Fruit fly (Drosophila melanogaster) whole organism, embryonic: ENCODE results near the gene CG43346.
A peak's percentile ranks its signal among the peaks of the same experiment; 100 is the strongest.

ENCODE experiments used
- CG10543 ChIP-seq: fragments of 200-800 bp; sonication (Bioruptor generic); optimal IDR thresholded peaks from 3 replicates; lab custom pipeline; 2017; ENCODE audit warnings: missing biosample characterization, mild to moderate bottlenecking, missing genetic modification characterization, moderate library complexity
- CG11560 ChIP-seq: fragments of 200-800 bp; sonication (Bioruptor generic); IDR thresholded peaks from 3 replicates; pipeline ENCODE4 v1.3.6; 2022; ENCODE audit warnings: missing biosample characterization, missing genetic modification characterization
- CG12236 ChIP-seq: fragments of 200-800 bp; sonication (Bioruptor generic); optimal IDR thresholded peaks from 2 replicates; lab custom pipeline; 2016; ENCODE audit warnings: missing biosample characterization, missing genetic modification characterization
- CG12299 ChIP-seq: fragments of 200-800 bp; sonication (Bioruptor generic); optimal IDR thresholded peaks from 2 replicates; lab custom pipeline; 2018; ENCODE audit warnings: missing biosample characterization, mild to moderate bottlenecking, missing genetic modification characterization
- CG13424 ChIP-seq: fragments of 200-800 bp; sonication (Bioruptor generic); optimal IDR thresholded peaks from 2 replicates; lab custom pipeline; 2019; ENCODE audit warnings: missing biosample characterization, mild to moderate bottlenecking, missing genetic modification characterization, moderate library complexity
- CG14860 ChIP-seq: fragments of 200-800 bp; sonication (Bioruptor generic); IDR thresholded peaks from 3 replicates; pipeline ENCODE4 v1.3.6; 2022; ENCODE audit warnings: missing biosample characterization, missing genetic modification characterization; ENCODE audit not compliant: partially characterized antibody
- CG15514 ChIP-seq: fragments of 200-800 bp; sonication (Bioruptor generic); optimal IDR thresholded peaks from 3 replicates; lab custom pipeline; 2017; ENCODE audit warnings: missing biosample characterization, missing genetic modification characterization, mild to moderate bottlenecking, moderate library complexity, missing genetic modification reagents
- CG16779 ChIP-seq: fragments of 200-800 bp; sonication (Bioruptor generic); IDR thresholded peaks from 2 replicates; pipeline ENCODE4 v1.3.6; 2022; ENCODE audit warnings: missing biosample characterization, missing genetic modification characterization
- CG18262 ChIP-seq: fragments of 200-800 bp; optimal IDR thresholded peaks from 3 replicates; lab custom pipeline; 2019; ENCODE audit warnings: missing biosample characterization, mild to moderate bottlenecking, missing genetic modification characterization, moderate library complexity
- CG2202 ChIP-seq: fragments of 200-800 bp; sonication (Bioruptor generic); optimal IDR thresholded peaks from 2 replicates; lab custom pipeline; 2018; ENCODE audit warnings: missing biosample characterization, mild to moderate bottlenecking, missing genetic modification characterization
- CG2712 ChIP-seq: fragments of 200-800 bp; optimal IDR thresholded peaks from 3 replicates; lab custom pipeline; 2019; ENCODE audit warnings: missing biosample characterization, mild to moderate bottlenecking, missing genetic modification characterization, moderate library complexity
- CG3995 ChIP-seq: fragments of 200-800 bp; sonication (Bioruptor generic); optimal IDR thresholded peaks from 3 replicates; lab custom pipeline; 2016; ENCODE audit warnings: missing biosample characterization, missing genetic modification characterization
- CG6254 ChIP-seq: fragments of 200-800 bp; sonication (Bioruptor generic); optimal IDR thresholded peaks from 3 replicates; lab custom pipeline; 2017; ENCODE audit warnings: mild to moderate bottlenecking, missing biosample characterization, missing genetic modification reagents, missing genetic modification characterization
- CG6654 ChIP-seq: fragments of 200-800 bp; sonication (Bioruptor generic); optimal IDR thresholded peaks from 2 replicates; lab custom pipeline; 2017; ENCODE audit warnings: missing biosample characterization, mild to moderate bottlenecking, missing genetic modification characterization
- CG7745 ChIP-seq: fragments of 200-800 bp; sonication (Bioruptor generic); optimal IDR thresholded peaks from 2 replicates; lab custom pipeline; 2018; ENCODE audit warnings: missing biosample characterization, mild to moderate bottlenecking, missing genetic modification characterization, moderate library complexity
- CG7987 ChIP-seq: fragments of 200-800 bp; sonication (Bioruptor generic); optimal IDR thresholded peaks from 2 replicates; lab custom pipeline; 2018; ENCODE audit warnings: missing biosample characterization, mild to moderate bottlenecking, missing genetic modification characterization, moderate library complexity
- CG8359 ChIP-seq: fragments of 200-800 bp; sonication (Bioruptor generic); optimal IDR thresholded peaks from 2 replicates; lab custom pipeline; 2017; ENCODE audit warnings: missing biosample characterization, mild to moderate bottlenecking, missing genetic modification characterization, borderline replicate concordance
- CG9437 ChIP-seq: fragments of 200-800 bp; sonication (Bioruptor generic); optimal IDR thresholded peaks from 2 replicates; lab custom pipeline; 2018; ENCODE audit warnings: missing biosample characterization, mild to moderate bottlenecking, missing genetic modification characterization
- Chrac-16 ChIP-seq: fragments of 200-800 bp; sonication (Bioruptor generic); optimal IDR thresholded peaks from 3 replicates; lab custom pipeline; 2016; ENCODE audit warnings: missing biosample characterization, missing genetic modification characterization
- Dek ChIP-seq: fragments of 200-800 bp; sonication (Bioruptor generic); optimal IDR thresholded peaks from 3 replicates; lab custom pipeline; 2019; ENCODE audit warnings: missing biosample characterization, mild to moderate bottlenecking, missing genetic modification characterization, moderate library complexity
- Dll ChIP-seq: fragments of 200-800 bp; sonication (Bioruptor generic); IDR thresholded peaks from 4 replicates; pipeline ENCODE4 v1.3.6; 2022; ENCODE audit warnings: missing biosample characterization, missing genetic modification characterization; ENCODE audit not compliant: partially characterized antibody
- Doc3 ChIP-seq: fragments of 200-800 bp; sonication (Bioruptor generic); IDR thresholded peaks from 3 replicates; pipeline ENCODE4 v1.3.6; 2022; ENCODE audit warnings: missing biosample characterization, missing genetic modification characterization; ENCODE audit not compliant: partially characterized antibody
- Dref ChIP-seq: fragments of 200-800 bp; sonication (Bioruptor generic); IDR thresholded peaks from 2 replicates; pipeline ENCODE4 v1.3.6; 2022; ENCODE audit warnings: missing biosample characterization, missing genetic modification characterization
- Elba2 ChIP-seq: fragments of 200-800 bp; sonication (Bioruptor generic); optimal IDR thresholded peaks from 3 replicates; lab custom pipeline; 2016; ENCODE audit warnings: missing biosample characterization, missing genetic modification characterization
- HLH54F ChIP-seq: fragments of 200-800 bp; sonication (Bioruptor generic); optimal IDR thresholded peaks from 3 replicates; lab custom pipeline; 2016; ENCODE audit warnings: missing biosample characterization, missing genetic modification characterization
- Poxn ChIP-seq: fragments of 200-800 bp; sonication (Bioruptor generic); IDR thresholded peaks from 2 replicates; pipeline ENCODE4 v1.3.6; 2022; ENCODE audit warnings: missing biosample characterization, missing genetic modification characterization
- Stat92E ChIP-seq, 3 experiments: fragments of >200 bp in 2 of 3; fragments of 200-800 bp in 1 of 3; sonication (Bioruptor generic) in 1 of 3; optimal IDR thresholded peaks; 2 replicates each; lab custom pipeline; 2017 to 2019; ENCODE audit warnings: missing biosample characterization in 3 of 3, missing genetic modification characterization in 3 of 3, mild to moderate bottlenecking in 1 of 3, moderate library complexity in 1 of 3
- Tbp ChIP-seq: fragments of >200 bp; optimal IDR thresholded peaks from 2 replicates; lab custom pipeline; 2018; ENCODE audit warnings: missing biosample characterization, missing genetic modification characterization
- aop ChIP-seq: fragments of 200-800 bp; sonication (Bioruptor generic); IDR thresholded peaks from 2 replicates; pipeline ENCODE4 v1.3.6; 2022; ENCODE audit warnings: missing biosample characterization, missing genetic modification characterization
- ap ChIP-seq: fragments of 200-800 bp; sonication (Bioruptor generic); IDR thresholded peaks from 2 replicates; pipeline ENCODE4 v1.3.6; 2022; ENCODE audit warnings: missing biosample characterization, missing genetic modification characterization
- ash1 ChIP-seq: fragments of 200-800 bp; sonication (Bioruptor generic); optimal IDR thresholded peaks from 2 replicates; lab custom pipeline; 2018; ENCODE audit warnings: missing biosample characterization, mild to moderate bottlenecking, missing genetic modification characterization
- ci ChIP-seq: fragments of 200-800 bp; sonication (Bioruptor generic); IDR thresholded peaks from 3 replicates; pipeline ENCODE4 v1.3.6; 2022; ENCODE audit warnings: missing biosample characterization, missing genetic modification characterization
- dmrt11E ChIP-seq: fragments of 200-800 bp; sonication (Bioruptor generic); optimal IDR thresholded peaks from 3 replicates; lab custom pipeline; 2018; ENCODE audit warnings: missing biosample characterization, mild to moderate bottlenecking, missing genetic modification characterization, moderate library complexity
- fd3F ChIP-seq: fragments of 200-800 bp; sonication (Bioruptor generic); optimal IDR thresholded peaks from 2 replicates; lab custom pipeline; 2018; ENCODE audit warnings: missing biosample characterization, mild to moderate bottlenecking, missing genetic modification characterization, moderate library complexity
- gem ChIP-seq: fragments of 200-800 bp; sonication (Bioruptor generic); optimal IDR thresholded peaks from 2 replicates; lab custom pipeline; 2019; ENCODE audit warnings: missing biosample characterization, mild to moderate bottlenecking, missing genetic modification characterization, moderate library complexity
- kah ChIP-seq: fragments of 200-800 bp; sonication (Bioruptor generic); optimal IDR thresholded peaks from 2 replicates; lab custom pipeline; 2018; ENCODE audit warnings: missing biosample characterization, mild to moderate bottlenecking, missing genetic modification characterization
- phol ChIP-seq: fragments of 200-800 bp; sonication (Bioruptor generic); optimal IDR thresholded peaks from 3 replicates; lab custom pipeline; 2018; ENCODE audit warnings: missing biosample characterization, mild to moderate bottlenecking, missing genetic modification characterization, moderate library complexity
- pita ChIP-seq: fragments of 200-800 bp; sonication (Bioruptor generic); optimal IDR thresholded peaks from 2 replicates; lab custom pipeline; 2017; ENCODE audit warnings: missing biosample characterization, mild to moderate bottlenecking, missing genetic modification characterization
- pum ChIP-seq: fragments of 200-800 bp; sonication (Bioruptor generic); optimal IDR thresholded peaks from 2 replicates; lab custom pipeline; 2016; ENCODE audit warnings: missing biosample characterization, missing genetic modification characterization
- sens ChIP-seq: fragments of 200-800 bp; sonication (Bioruptor generic); peaks from one replicate; lab custom pipeline; 2016; ENCODE audit warnings: missing biosample characterization, missing genetic modification characterization
- seq ChIP-seq: fragments of 200-800 bp; sonication (Bioruptor generic); IDR thresholded peaks from 2 replicates; pipeline ENCODE4 v1.3.6; 2022; ENCODE audit warnings: missing biosample characterization, missing genetic modification characterization
- so ChIP-seq: fragments of 200-800 bp; sonication (Bioruptor generic); IDR thresholded peaks from 3 replicates; pipeline ENCODE4 v1.3.6; 2022; ENCODE audit warnings: missing biosample characterization, missing genetic modification characterization
- sqz ChIP-seq: fragments of 200-800 bp; sonication (Bioruptor generic); optimal IDR thresholded peaks from 3 replicates; lab custom pipeline; 2018; ENCODE audit warnings: missing biosample characterization, mild to moderate bottlenecking, missing genetic modification characterization
- stwl ChIP-seq: fragments of 200-800 bp; sonication (Bioruptor generic); optimal IDR thresholded peaks from 3 replicates; lab custom pipeline; 2018; ENCODE audit warnings: missing biosample characterization, mild to moderate bottlenecking, missing genetic modification characterization, moderate library complexity
- tna ChIP-seq: fragments of 200-800 bp; sonication (Bioruptor generic); IDR thresholded peaks from 2 replicates; pipeline ENCODE4 v1.3.6; 2022; ENCODE audit warnings: missing biosample characterization, missing genetic modification characterization; ENCODE audit not compliant: partially characterized antibody
- toy ChIP-seq: fragments of 200-800 bp; sonication (Bioruptor generic); IDR thresholded peaks from 2 replicates; pipeline ENCODE4 v1.3.6; 2022; ENCODE audit warnings: missing biosample characterization, missing genetic modification characterization
- z ChIP-seq: fragments of 200-800 bp; sonication (Bioruptor generic); IDR thresholded peaks from 3 replicates; pipeline ENCODE4 v1.3.6; 2022; ENCODE audit warnings: missing biosample characterization, missing genetic modification characterization
- zen ChIP-seq: fragments of 200-800 bp; sonication (Bioruptor generic); optimal IDR thresholded peaks from 3 replicates; lab custom pipeline; 2018; ENCODE audit warnings: missing biosample characterization, mild to moderate bottlenecking, missing genetic modification characterization, moderate library complexity

Gene CG43346

dm6 chr2L:21168295-21169159 is at the start of gene CG43346, which contains the start of the genes mAcon1 and CG43345 (continued):
- TF ChIP-seq ap (GFP tag; lab: Robert Waterston, UW) (no peak), CG14860 (no peak), Dll (GFP tag; lab: Robert Waterston, UW) (no peak), toy (GFP tag; lab: Robert Waterston, UW) (0 out of 2 replicates have a peak, but pooled peaks have one; percentile 30), pum (GFP tag; lab: Kevin White, UChicago) (peak; percentile 90), phol (tag; lab: Kevin White, UChicago) (peak; percentile 83), CG2712 (tag; lab: Kevin White, UChicago) (no peak), CG15514 (GFP tag; lab: Kevin White, UChicago) (peak; percentile 80), Chrac-16 (peak; percentile 85), kah (GFP tag; lab: Kevin White, UChicago) (no peak), Dek (tag; lab: Kevin White, UChicago) (peak; percentile 74), seq (GFP tag; lab: Robert Waterston, UW) (peak; percentile 57; the same call in 1 of the 2 replicates), Stat92E (GFP tag; optimal IDR thresholded peaks at IDR 0.05; lab: Kevin White, UChicago) (no peak), CG6654 (GFP tag; lab: Kevin White, UChicago) (peak; percentile 23), Dref (GFP tag; lab: Robert Waterston, UW) (no peak), CG7745 (tag; lab: Kevin White, UChicago) (no peak), CG13424 (peak; percentile 77), CG12299 (tag; lab: Kevin White, UChicago) (peak; percentile 64), CG7987 (GFP tag; lab: Kevin White, UChicago) (peak; percentile 69), stwl (peak; percentile 48), gem (tag; lab: Kevin White, UChicago) (no peak), CG12236 (GFP tag; lab: Kevin White, UChicago) (peak; percentile 58), dmrt11E (tag; lab: Kevin White, UChicago) (peak; percentile 73), ash1 (GFP tag; lab: Kevin White, UChicago) (no peak), CG6254 (peak; percentile 24), ci (GFP tag; lab: Robert Waterston, UW) (no peak), Elba2 (GFP tag; lab: Kevin White, UChicago) (peak; percentile 11), sens (GFP tag; lab: Kevin White, UChicago) (peak; percentile 98), CG18262 (tag; lab: Kevin White, UChicago) (peak; percentile 73), CG3995 (peak; percentile 46), CG10543 (GFP tag; lab: Kevin White, UChicago) (peak; percentile 92), fd3F (GFP tag; lab: Kevin White, UChicago) (peak; percentile 67), Doc3 (GFP tag; lab: Robert Waterston, UW) (no peak), zen (tag; lab: Kevin White, UChicago) (peak; percentile 75), Poxn (GFP tag; lab: Robert Waterston, UW) (no peak), z (GFP tag; lab: Robert Waterston, UW) (no peak), HLH54F (GFP tag; lab: Kevin White, UChicago) (peak; percentile 93), aop (GFP tag; lab: Robert Waterston, UW) (no peak), CG16779 (no peak), CG2202 (peak; percentile 54), so (GFP tag; lab: Robert Waterston, UW) (no peak), tna (no peak), CG11560 (tag; lab: Robert Waterston, UW) (peak; percentile 55; the same call in 1 of the 3 replicates), CG9437 (GFP tag; lab: Kevin White, UChicago) (peak; percentile 77), pita (GFP tag; lab: Kevin White, UChicago) (no peak), Tbp (GFP tag; lab: Kevin White, UChicago) (peak; percentile 85), CG8359 (peak; percentile 24), sqz (GFP tag; lab: Kevin White, UChicago) (no peak)
